Fruit fly (Drosophila melanogaster) S2 (cell line): ENCODE results near the gene norpA.

Experiments
- CG8478 ChIP-seq: fragments of >200 bp; optimal IDR thresholded peaks from 2 replicates; lab custom pipeline; 2018
- CTCF ChIP-seq, 2 experiments: fragments of >200 bp; optimal IDR thresholded peaks; 2 replicates each; lab custom pipeline; 2018

- TF ChIP-seq CG8478 (lab: Kevin White, UChicago): no peak
- TF ChIP-seq CTCF (optimal IDR thresholded peaks at IDR 0.05; lab: Kevin White, UChicago): no peak
Measured at dm6 chrX:4273499-4273898, 48.9 kb upstream of the norpA start.
